Worm (Caenorhabditis elegans) whole organism, young adult: ENCODE measurements around the gene ZK1127.12.

Experiments
- B0336.3 ChIP-seq: fragments of 200-800 bp; sonication (Bioruptor generic); IDR thresholded peaks from 2 replicates; pipeline ENCODE4 v1.3.6; 2022; ENCODE audit warnings: missing genetic modification characterization, missing compliant biosample characterization
- C06A6.2 ChIP-seq: fragments of 200-800 bp; sonication (Bioruptor generic); conservative IDR thresholded peaks from 2 replicates; pipeline ENCODE4 v1.3.6; 2022; ENCODE audit warnings: missing genetic modification characterization, missing compliant biosample characterization
- F33H1.4 ChIP-seq: fragments of 200-800 bp; sonication (Bioruptor generic); IDR thresholded peaks from 2 replicates; pipeline ENCODE4 v1.3.6; 2022; ENCODE audit warnings: missing genetic modification reagents, missing genetic modification characterization, missing compliant biosample characterization
- F39B2.1 ChIP-seq: fragments of 200-800 bp; sonication (Bioruptor generic); IDR thresholded peaks from 2 replicates; pipeline ENCODE4 v1.3.6; 2022; ENCODE audit warnings: missing genetic modification reagents, missing genetic modification characterization, missing compliant biosample characterization
- F55B11.4 ChIP-seq: sonication (generic microtip); optimal IDR thresholded peaks from 2 replicates; lab custom pipeline; 2016; ENCODE audit warnings: missing compliant biosample characterization, missing genetic modification characterization, borderline replicate concordance; ENCODE audit not compliant: insufficient read depth
- K11D2.4 ChIP-seq: fragments of 200-800 bp; sonication (Bioruptor generic); IDR thresholded peaks from 2 replicates; pipeline ENCODE4 v1.3.6; 2022; ENCODE audit warnings: missing genetic modification reagents, missing genetic modification characterization, missing compliant biosample characterization
- T26A5.8 ChIP-seq: sonication (generic microtip); optimal IDR thresholded peaks from 2 replicates; lab custom pipeline; 2016; ENCODE audit warnings: missing genetic modification characterization, missing compliant biosample characterization
- Y53G8AR.9 ChIP-seq: fragments of 200-800 bp; sonication (Bioruptor generic); conservative IDR thresholded peaks from 2 replicates; pipeline ENCODE4 v1.3.6; 2022; ENCODE audit warnings: missing genetic modification reagents, missing genetic modification characterization, missing compliant biosample characterization
- Y67H2A.10 ChIP-seq: fragments of 200-800 bp; sonication (Bioruptor generic); conservative IDR thresholded peaks from 2 replicates; pipeline ENCODE4 v1.3.6; 2022; ENCODE audit warnings: missing genetic modification reagents, missing genetic modification characterization, missing compliant biosample characterization
- ama-1 ChIP-seq, 3 experiments: fragments of 150-350 bp in 1 of 3; sonication (generic microtip) in 2 of 3; optimal IDR thresholded peaks; 2 replicates each; lab custom pipeline; 2014 to 2018; ENCODE audit warnings: missing biosample characterization in 2 of 3, missing genetic modification characterization in 2 of 3, missing genetic modification reagents in 2 of 3
- attf-3 ChIP-seq: fragments of 200-800 bp; sonication (Bioruptor generic); conservative IDR thresholded peaks from 2 replicates; pipeline ENCODE4 v1.3.6; 2022; ENCODE audit warnings: missing genetic modification reagents, missing genetic modification characterization, missing compliant biosample characterization
- ccch-3 ChIP-seq: fragments of 200-800 bp; sonication (Bioruptor generic); optimal IDR thresholded peaks from 2 replicates; lab custom pipeline; 2018; ENCODE audit warnings: mild to moderate bottlenecking, missing genetic modification characterization, missing compliant biosample characterization
- cebp-1 ChIP-seq, 2 experiments: fragments of 200-800 bp in 1 of 2; sonication (Bioruptor generic) in 1 of 2; sonication (generic microtip) in 1 of 2; IDR thresholded peaks in 1 of 2; optimal IDR thresholded peaks in 1 of 2; 2 replicates each; pipeline versions ENCODE4 v1.3.6 to Lab custom; 2017 to 2022; ENCODE audit warnings: missing compliant biosample characterization in 2 of 2, missing genetic modification characterization in 2 of 2, mild to moderate bottlenecking in 1 of 2, missing genetic modification reagents in 1 of 2, moderate library complexity in 1 of 2
- cebp-2 ChIP-seq: fragments of 200-800 bp; sonication (Bioruptor generic); IDR thresholded peaks from 2 replicates; pipeline ENCODE4 v1.3.6; 2022; ENCODE audit warnings: missing genetic modification characterization, missing compliant biosample characterization
- ceh-100 ChIP-seq: fragments of 200-800 bp; sonication (Bioruptor generic); IDR thresholded peaks from 2 replicates; pipeline ENCODE4 v1.3.6; 2022; ENCODE audit warnings: missing genetic modification reagents, missing genetic modification characterization, missing compliant biosample characterization
- ceh-27 ChIP-seq: fragments of 200-800 bp; sonication (Bioruptor generic); optimal IDR thresholded peaks from 2 replicates; lab custom pipeline; 2018; ENCODE audit warnings: mild to moderate bottlenecking, missing genetic modification characterization, moderate library complexity, missing compliant biosample characterization
- chd-7 ChIP-seq: sonication (generic microtip); optimal IDR thresholded peaks from 2 replicates; lab custom pipeline; 2016; ENCODE audit warnings: mild to moderate bottlenecking, missing genetic modification characterization, moderate library complexity, missing compliant biosample characterization
- dox-1 ChIP-seq: fragments of 200-800 bp; sonication (Bioruptor generic); IDR thresholded peaks from 2 replicates; pipeline ENCODE4 v1.3.6; 2022; ENCODE audit warnings: missing genetic modification reagents, missing genetic modification characterization, missing compliant biosample characterization
- fkh-3 ChIP-seq: sonication (generic microtip); optimal IDR thresholded peaks from 2 replicates; lab custom pipeline; 2016; ENCODE audit warnings: mild to moderate bottlenecking, missing genetic modification characterization, missing compliant biosample characterization
- hmg-20 ChIP-seq: fragments of 200-800 bp; sonication (Bioruptor generic); IDR thresholded peaks from 2 replicates; pipeline ENCODE4 v1.3.6; 2022; ENCODE audit warnings: missing genetic modification reagents, missing genetic modification characterization, missing compliant biosample characterization
- hrde-1 ChIP-seq: sonication (generic microtip); optimal IDR thresholded peaks from 2 replicates; lab custom pipeline; 2016; ENCODE audit warnings: missing genetic modification characterization, mild to moderate bottlenecking, missing compliant biosample characterization, moderate library complexity, missing genotype, missing genetic modification reagents, borderline replicate concordance
- lin-40 ChIP-seq: sonication (generic microtip); optimal IDR thresholded peaks from 2 replicates; lab custom pipeline; 2016; ENCODE audit warnings: missing genetic modification characterization, mild to moderate bottlenecking, missing compliant biosample characterization, missing genotype, missing genetic modification reagents
- lin-54 ChIP-seq: fragments of 200-800 bp; sonication (Bioruptor generic); optimal IDR thresholded peaks from 2 replicates; lab custom pipeline; 2018; ENCODE audit warnings: mild to moderate bottlenecking, missing genetic modification characterization, missing compliant biosample characterization
- madf-6 ChIP-seq: fragments of 200-800 bp; sonication (Bioruptor generic); IDR thresholded peaks from 2 replicates; pipeline ENCODE4 v1.3.6; 2022; ENCODE audit warnings: missing genetic modification reagents, missing genetic modification characterization, missing compliant biosample characterization
- mcd-1 ChIP-seq: fragments of 200-800 bp; sonication (Bioruptor generic); IDR thresholded peaks from 2 replicates; pipeline ENCODE4 v1.3.6; 2022; ENCODE audit warnings: missing genetic modification reagents, missing genetic modification characterization, missing compliant biosample characterization
- nfya-1 ChIP-seq: sonication (generic microtip); optimal IDR thresholded peaks from 2 replicates; lab custom pipeline; 2017; ENCODE audit warnings: antibody characterized with exemption, missing compliant biosample characterization, missing genetic modification characterization, borderline replicate concordance; ENCODE audit not compliant: insufficient read depth
- nfyb-1 ChIP-seq: fragments of 200-800 bp; sonication (Bioruptor generic); IDR thresholded peaks from 2 replicates; pipeline ENCODE4 v1.3.6; 2022; ENCODE audit warnings: missing genetic modification reagents, missing genetic modification characterization, missing compliant biosample characterization
- nhr-27 ChIP-seq: fragments of 200-800 bp; sonication (Bioruptor generic); optimal IDR thresholded peaks from 2 replicates; lab custom pipeline; 2018; ENCODE audit warnings: mild to moderate bottlenecking, missing genetic modification characterization, moderate library complexity, missing compliant biosample characterization
- nhr-90 ChIP-seq: sonication (generic microtip); optimal IDR thresholded peaks from 2 replicates; lab custom pipeline; 2016; ENCODE audit warnings: missing genotype, mild to moderate bottlenecking, missing genetic modification characterization, missing compliant biosample characterization
- pbrm-1 ChIP-seq: fragments of 200-800 bp; sonication (Bioruptor generic); IDR thresholded peaks from 2 replicates; pipeline ENCODE4 v1.3.6; 2022; ENCODE audit warnings: missing genetic modification reagents, missing genetic modification characterization, missing compliant biosample characterization
- pha-4 ChIP-seq: fragments of 150-350 bp; sonication (generic microtip); optimal IDR thresholded peaks from 2 replicates; lab custom pipeline; 2014; ENCODE audit warnings: missing biosample characterization, missing genetic modification reagents, missing genetic modification characterization
- rcor-1 ChIP-seq: fragments of 200-800 bp; sonication (Bioruptor generic); IDR thresholded peaks from 2 replicates; pipeline ENCODE4 v1.3.6; 2022; ENCODE audit warnings: missing genetic modification reagents, missing genetic modification characterization, missing compliant biosample characterization
- repo-1 ChIP-seq: sonication (generic microtip); optimal IDR thresholded peaks from 2 replicates; lab custom pipeline; 2017; ENCODE audit warnings: mild to moderate bottlenecking, missing genetic modification characterization, missing compliant biosample characterization
- snpc-4 ChIP-seq, 5 experiments: fragments of 150-350 bp in 1 of 5; sonication (generic microtip) in 4 of 5; optimal IDR thresholded peaks; 2 replicates each; lab custom pipeline; 2014 to 2018; ENCODE audit warnings: missing genetic modification characterization in 5 of 5, missing biosample characterization in 3 of 5, antibody characterized with exemption in 2 of 5, mild to moderate bottlenecking in 2 of 5, missing compliant biosample characterization in 2 of 5, missing genotype in 2 of 5, moderate library complexity in 2 of 5, missing genetic modification reagents in 1 of 5
- somi-1 ChIP-seq: fragments of 200-800 bp; sonication (Bioruptor generic); optimal IDR thresholded peaks from 2 replicates; lab custom pipeline; 2018; ENCODE audit warnings: mild to moderate bottlenecking, missing genetic modification characterization, missing compliant biosample characterization
- sptf-2 ChIP-seq: fragments of 200-800 bp; sonication (Bioruptor generic); optimal IDR thresholded peaks from 2 replicates; lab custom pipeline; 2018; ENCODE audit warnings: mild to moderate bottlenecking, missing genetic modification characterization, missing compliant biosample characterization
- tbp1 ChIP-seq: fragments of 200-800 bp; sonication (Bioruptor generic); optimal IDR thresholded peaks from 2 replicates; lab custom pipeline; 2018; ENCODE audit warnings: mild to moderate bottlenecking, missing genetic modification characterization, missing compliant biosample characterization
- zfh-2 ChIP-seq: fragments of 200-800 bp; sonication (Bioruptor generic); conservative IDR thresholded peaks from 2 replicates; pipeline ENCODE4 v1.3.6; 2022; ENCODE audit warnings: missing genetic modification reagents, missing genetic modification characterization, missing compliant biosample characterization
- ztf-18 ChIP-seq: sonication (generic microtip); optimal IDR thresholded peaks from 2 replicates; lab custom pipeline; 2016; ENCODE audit warnings: missing genotype, mild to moderate bottlenecking, missing genetic modification characterization, missing compliant biosample characterization

ZK1127.12 gene

ce11 chrII:7072590-7073536, 21.0 kb downstream of the ZK1127.12 start (continued):
- no peak for TF ChIP-seq nhr-90 (tag; lab: Kevin White, UChicago)
- TF ChIP-seq hmg-20 (GFP tag; lab: Robert Waterston, UW) = no peak
- TF ChIP-seq nfya-1 (tag; lab: Kevin White, UChicago) = no peak
- TF ChIP-seq ceh-27 (GFP tag; lab: Kevin White, UChicago) = peak; percentile 67
- no peak for TF ChIP-seq snpc-4 (GFP tag; optimal IDR thresholded peaks at IDR 0.05; lab: Kevin White, UChicago)
- peak in 1 of 4 experiments; percentile 5 for TF ChIP-seq snpc-4 (tag; optimal IDR thresholded peaks at IDR 0.05; lab: Kevin White, UChicago)
- peak; percentile 12 for TF ChIP-seq tbp1 (GFP tag; lab: Kevin White, UChicago)
- TF ChIP-seq ceh-100 = peak; percentile 87
- TF ChIP-seq F33H1.4 (GFP tag; lab: Robert Waterston, UW) = no peak
- no peak for TF ChIP-seq cebp-1 (GFP tag; IDR thresholded peaks at IDR 0.05; lab: Robert Waterston, UW)
- peak; percentile 11 for TF ChIP-seq cebp-1 (tag; optimal IDR thresholded peaks at IDR 0.05; lab: Kevin White, UChicago)
- peak; percentile 46; the same call in 1 of the 2 replicates for TF ChIP-seq attf-3 (GFP tag; lab: Robert Waterston, UW)
- TF ChIP-seq rcor-1 (GFP tag; lab: Robert Waterston, UW) = no peak
- TF ChIP-seq Y53G8AR.9 = 0 out of 2 replicates have a peak, but pooled peaks have one; percentile 12
- TF ChIP-seq lin-40 = no peak
- no peak for TF ChIP-seq sptf-2 (GFP tag; lab: Kevin White, UChicago)
- TF ChIP-seq, all 124 proteins: peak for 18

- no peak for TF ChIP-seq lin-40
- no peak for TF ChIP-seq rcor-1 (GFP tag; lab: Robert Waterston, UW)
- 0 out of 2 replicates have a peak, but pooled peaks have one; percentile 4 for TF ChIP-seq dox-1 (GFP tag; lab: Robert Waterston, UW)
Measured at ce11 chrII:7073537-7073913, 21.6 kb downstream of the ZK1127.12 start, which contains the start of gene kat-1. Gene kat-1, plus strand, starts transcription at chrII:7073814.

ce11 chrII:7075564-7076228, 23.8 kb downstream of the ZK1127.12 start, which contains the start of gene T02G5.7:
Gene T02G5.7, plus strand, starts transcription at chrII:7075614.
- TF ChIP-seq zfh-2 (GFP tag; lab: Robert Waterston, UW) = no peak
- TF ChIP-seq ccch-3 (GFP tag; lab: Kevin White, UChicago) = no peak
- TF ChIP-seq fkh-3 (tag; lab: Kevin White, UChicago) = no peak
- TF ChIP-seq lin-54 (GFP tag; lab: Kevin White, UChicago) = peak; percentile 5
- no peak for TF ChIP-seq F55B11.4 (tag; lab: Kevin White, UChicago)
- TF ChIP-seq K11D2.4 (GFP tag; lab: Robert Waterston, UW) = no peak; the same call in 1 of the 2 replicates
- TF ChIP-seq ceh-100 = no peak; the same call in 1 of the 2 replicates
- peak; percentile 29 for TF ChIP-seq ama-1 (optimal IDR thresholded peaks at IDR 0.05; lab: Kevin White, UChicago)
- no peak for TF ChIP-seq ama-1 (GFP tag; optimal IDR thresholded peaks at IDR 0.05; lab: Kevin White, UChicago)
- TF ChIP-seq B0336.3 = peak; percentile 59; the same call in 1 of the 2 replicates
- no peak for TF ChIP-seq F39B2.1
- no peak for TF ChIP-seq dox-1 (GFP tag; lab: Robert Waterston, UW)
- no peak for TF ChIP-seq pha-4
- TF ChIP-seq C06A6.2 (GFP tag; lab: Robert Waterston, UW) = 0 out of 2 replicates have a peak, but pooled peaks have one; percentile 44
- peak; percentile 29; the same call in 1 of the 2 replicates for TF ChIP-seq madf-6 (GFP tag; lab: Robert Waterston, UW)
- TF ChIP-seq T26A5.8 = no peak
- no peak for TF ChIP-seq somi-1 (GFP tag; lab: Kevin White, UChicago)
- TF ChIP-seq mcd-1 (GFP tag; lab: Robert Waterston, UW) = peak; percentile 36
- no peak for TF ChIP-seq nhr-27 (tag; lab: Kevin White, UChicago)
- TF ChIP-seq Y67H2A.10 = no peak
- TF ChIP-seq hrde-1 (tag; lab: Kevin White, UChicago) = no peak
- peak; percentile 42; the same call in 1 of the 2 replicates for TF ChIP-seq nfyb-1 (GFP tag; lab: Robert Waterston, UW)
- 0 out of 2 replicates have a peak, but pooled peaks have one; percentile 15 for TF ChIP-seq pbrm-1 (GFP tag; lab: Robert Waterston, UW)
- peak; percentile 8 for TF ChIP-seq repo-1 (tag; lab: Kevin White, UChicago)
- peak; percentile 21 for TF ChIP-seq chd-7 (tag; lab: Kevin White, UChicago)
- TF ChIP-seq cebp-2 = no peak
- TF ChIP-seq ztf-18 (tag; lab: Kevin White, UChicago) = peak; percentile 15
